Worm (Caenorhabditis elegans): Measurements from ENCODE around the gene str-131.

- TF ChIP-seq flt-1 (GFP tag; IDR thresholded peaks at IDR 0.05) (no peak), ref-1 (GFP tag; conservative IDR thresholded peaks at IDR 0.05) (no peak), cog-1 (tag; optimal IDR thresholded peaks at IDR 0.05) (no peak), ztf-23 (GFP tag; IDR thresholded peaks at IDR 0.05) (no peak)
These were observed 29.6 kb downstream of the str-131 start, which contains the start of gene sth-1 for ce11 chrV:8051851-8052250.
